Fruit fly (Drosophila melanogaster) whole organism, embryonic: ENCODE data around the gene CG44838.

Source experiments
- Adf1 ChIP-seq: fragments of 200-800 bp; sonication (Bioruptor generic); IDR thresholded peaks from 2 replicates; pipeline ENCODE4 v1.3.6; 2022; ENCODE audit warnings: missing biosample characterization, missing genetic modification characterization
- Aef1 ChIP-seq: fragments of 200-800 bp; sonication (Bioruptor generic); IDR thresholded peaks from 3 replicates; pipeline ENCODE4 v1.3.6; 2022; ENCODE audit warnings: missing biosample characterization, missing genetic modification characterization
- C15 ChIP-seq: fragments of 200-800 bp; sonication (Bioruptor generic); IDR thresholded peaks from 3 replicates; pipeline ENCODE4 v1.3.6; 2022; ENCODE audit warnings: missing biosample characterization, missing genetic modification characterization
- CG10366 ChIP-seq: fragments of 200-800 bp; sonication (Bioruptor generic); IDR thresholded peaks from 2 replicates; pipeline ENCODE4 v1.3.6; 2022; ENCODE audit warnings: missing biosample characterization, missing genetic modification characterization
- CG14441 ChIP-seq: fragments of 200-800 bp; sonication (Bioruptor generic); IDR thresholded peaks from 2 replicates; pipeline ENCODE4 v1.3.6; 2022; ENCODE audit warnings: missing biosample characterization, missing genetic modification characterization
- CG16779 ChIP-seq: fragments of 200-800 bp; sonication (Bioruptor generic); IDR thresholded peaks from 2 replicates; pipeline ENCODE4 v1.3.6; 2022; ENCODE audit warnings: missing biosample characterization, missing genetic modification characterization
- CG16813 ChIP-seq: fragments of 200-800 bp; sonication (Bioruptor generic); IDR thresholded peaks from 3 replicates; pipeline ENCODE4 v1.3.6; 2022; ENCODE audit warnings: missing biosample characterization, missing genetic modification characterization; ENCODE audit not compliant: partially characterized antibody
- CG17568 ChIP-seq: fragments of 200-800 bp; sonication (Bioruptor generic); optimal IDR thresholded peaks from 2 replicates; lab custom pipeline; 2018; ENCODE audit warnings: missing biosample characterization, mild to moderate bottlenecking, missing genetic modification characterization, moderate library complexity
- CG17802 ChIP-seq: fragments of 200-800 bp; sonication (Bioruptor generic); optimal IDR thresholded peaks from 2 replicates; lab custom pipeline; 2018; ENCODE audit warnings: missing biosample characterization, mild to moderate bottlenecking, missing genetic modification characterization, moderate library complexity
- CG18476 ChIP-seq: fragments of 200-800 bp; sonication (Bioruptor generic); optimal IDR thresholded peaks from 2 replicates; lab custom pipeline; 2016; ENCODE audit warnings: missing biosample characterization, mild to moderate bottlenecking, missing genetic modification characterization
- CG18764 ChIP-seq: fragments of 200-800 bp; sonication (Bioruptor generic); optimal IDR thresholded peaks from 3 replicates; lab custom pipeline; 2016; ENCODE audit warnings: missing biosample characterization, missing genetic modification characterization
- CG2678 ChIP-seq: fragments of 200-800 bp; sonication (Bioruptor generic); optimal IDR thresholded peaks from 3 replicates; lab custom pipeline; 2019; ENCODE audit warnings: missing biosample characterization, mild to moderate bottlenecking, missing genetic modification characterization, moderate library complexity
- CG34376 ChIP-seq: fragments of 200-800 bp; sonication (Bioruptor generic); optimal IDR thresholded peaks from 2 replicates; lab custom pipeline; 2018; ENCODE audit warnings: missing biosample characterization, mild to moderate bottlenecking, missing genetic modification characterization
- CG4360 ChIP-seq: fragments of 200-800 bp; sonication (Bioruptor generic); IDR thresholded peaks from 2 replicates; pipeline ENCODE4 v1.3.6; 2022; ENCODE audit warnings: missing biosample characterization, missing genetic modification characterization
- CG5245 ChIP-seq: fragments of 200-800 bp; sonication (Bioruptor generic); optimal IDR thresholded peaks from 3 replicates; lab custom pipeline; 2016; ENCODE audit warnings: missing biosample characterization, missing genetic modification characterization
- CG6683 ChIP-seq: fragments of 200-800 bp; sonication (Bioruptor generic); optimal IDR thresholded peaks from 2 replicates; lab custom pipeline; 2017; ENCODE audit warnings: missing biosample characterization, mild to moderate bottlenecking, missing genetic modification characterization, missing genetic modification reagents
- CG7556 ChIP-seq: fragments of 200-800 bp; sonication (Bioruptor generic); optimal IDR thresholded peaks from 2 replicates; lab custom pipeline; 2017; ENCODE audit warnings: missing biosample characterization, mild to moderate bottlenecking, missing genetic modification characterization
- CG7987 ChIP-seq: fragments of 200-800 bp; sonication (Bioruptor generic); optimal IDR thresholded peaks from 2 replicates; lab custom pipeline; 2018; ENCODE audit warnings: missing biosample characterization, mild to moderate bottlenecking, missing genetic modification characterization, moderate library complexity
- CG8281 ChIP-seq: fragments of 200-800 bp; sonication (Bioruptor generic); optimal IDR thresholded peaks from 2 replicates; lab custom pipeline; 2018; ENCODE audit warnings: missing biosample characterization, mild to moderate bottlenecking, missing genetic modification characterization, moderate library complexity
- CG8388 ChIP-seq: fragments of 200-800 bp; sonication (Bioruptor generic); optimal IDR thresholded peaks from 2 replicates; lab custom pipeline; 2019; ENCODE audit warnings: missing biosample characterization, mild to moderate bottlenecking, missing genetic modification characterization, moderate library complexity
- CG8924 ChIP-seq: fragments of 200-800 bp; optimal IDR thresholded peaks from 3 replicates; lab custom pipeline; 2019; ENCODE audit warnings: missing biosample characterization, mild to moderate bottlenecking, missing genetic modification characterization, moderate library complexity
- CG9817 ChIP-seq: fragments of 200-800 bp; sonication (Bioruptor generic); optimal IDR thresholded peaks from 2 replicates; lab custom pipeline; 2018; ENCODE audit warnings: missing biosample characterization, mild to moderate bottlenecking, missing genetic modification characterization, moderate library complexity
- CoRest ChIP-seq: fragments of 200-800 bp; sonication (Bioruptor generic); optimal IDR thresholded peaks from 3 replicates; lab custom pipeline; 2018; ENCODE audit warnings: missing biosample characterization, mild to moderate bottlenecking, missing genetic modification characterization, moderate library complexity
- D19A ChIP-seq: fragments of 200-800 bp; optimal IDR thresholded peaks from 3 replicates; lab custom pipeline; 2019; ENCODE audit warnings: missing biosample characterization, mild to moderate bottlenecking, missing genetic modification characterization, moderate library complexity
- HLHmδ ChIP-seq: fragments of 200-800 bp; sonication (Bioruptor generic); optimal IDR thresholded peaks from 2 replicates; lab custom pipeline; 2018; ENCODE audit warnings: missing biosample characterization, mild to moderate bottlenecking, missing genetic modification characterization, moderate library complexity
- Hr3 ChIP-seq: fragments of 200-800 bp; sonication (Bioruptor generic); optimal IDR thresholded peaks from 3 replicates; lab custom pipeline; 2016; ENCODE audit warnings: missing biosample characterization, missing genetic modification characterization
- Lhr ChIP-seq: fragments of 200-800 bp; sonication (Bioruptor generic); optimal IDR thresholded peaks from 3 replicates; lab custom pipeline; 2017; ENCODE audit warnings: mild to moderate bottlenecking, missing biosample characterization, missing genetic modification reagents, missing genetic modification characterization
- MESR4 ChIP-seq: fragments of 200-800 bp; sonication (Bioruptor generic); optimal IDR thresholded peaks from 2 replicates; lab custom pipeline; 2018; ENCODE audit warnings: missing biosample characterization, mild to moderate bottlenecking, missing genetic modification characterization, moderate library complexity
- NC2β ChIP-seq: fragments of 200-800 bp; sonication (Bioruptor generic); optimal IDR thresholded peaks from 2 replicates; lab custom pipeline; 2016; ENCODE audit warnings: missing biosample characterization, missing genetic modification characterization
- NK7.1 ChIP-seq: fragments of 200-800 bp; sonication (Bioruptor generic); optimal IDR thresholded peaks from 3 replicates; lab custom pipeline; 2016; ENCODE audit warnings: missing biosample characterization, missing genetic modification characterization
- Nf-YA ChIP-seq: fragments of 200-800 bp; sonication (Bioruptor generic); IDR thresholded peaks from 2 replicates; pipeline ENCODE4 v1.3.6; 2022; ENCODE audit warnings: missing biosample characterization, missing genetic modification characterization
- Tbp ChIP-seq: fragments of >200 bp; optimal IDR thresholded peaks from 2 replicates; lab custom pipeline; 2018; ENCODE audit warnings: missing biosample characterization, missing genetic modification characterization
- ac ChIP-seq: fragments of 200-800 bp; sonication (Bioruptor generic); optimal IDR thresholded peaks from 3 replicates; lab custom pipeline; 2017; ENCODE audit warnings: missing biosample characterization, mild to moderate bottlenecking, missing genetic modification characterization
- ase ChIP-seq: fragments of 200-800 bp; sonication (Bioruptor generic); IDR thresholded peaks from 3 replicates; pipeline ENCODE4 v1.3.6; 2022; ENCODE audit warnings: missing biosample characterization, missing genetic modification characterization
- az2 ChIP-seq: fragments of 200-800 bp; sonication (Bioruptor generic); optimal IDR thresholded peaks from 3 replicates; lab custom pipeline; 2016; ENCODE audit warnings: missing biosample characterization, missing genetic modification characterization
- cad ChIP-seq: fragments of >200 bp; optimal IDR thresholded peaks from 2 replicates; lab custom pipeline; 2017; ENCODE audit warnings: missing biosample characterization, missing genetic modification characterization
- croc ChIP-seq: fragments of 200-800 bp; sonication (Bioruptor generic); conservative IDR thresholded peaks from 3 replicates; pipeline ENCODE4 v1.3.6; 2022; ENCODE audit warnings: missing biosample characterization, missing genetic modification characterization
- gcm2 ChIP-seq: fragments of 200-800 bp; sonication (Bioruptor generic); optimal IDR thresholded peaks from 2 replicates; lab custom pipeline; 2016; ENCODE audit warnings: missing biosample characterization, missing genetic modification characterization
- grn ChIP-seq: fragments of 200-800 bp; sonication (Bioruptor generic); optimal IDR thresholded peaks from 3 replicates; lab custom pipeline; 2017; ENCODE audit warnings: missing biosample characterization, missing genetic modification characterization
- gro ChIP-seq: fragments of 200-800 bp; sonication (Bioruptor generic); optimal IDR thresholded peaks from 2 replicates; lab custom pipeline; 2016; ENCODE audit warnings: missing biosample characterization, missing genetic modification characterization
- jing ChIP-seq: fragments of 200-800 bp; sonication (Bioruptor generic); optimal IDR thresholded peaks from 2 replicates; lab custom pipeline; 2018; ENCODE audit warnings: missing biosample characterization, mild to moderate bottlenecking, missing genetic modification characterization
- ken ChIP-seq: fragments of 200-800 bp; sonication (Bioruptor generic); IDR thresholded peaks from 3 replicates; pipeline ENCODE4 v1.3.6; 2022; ENCODE audit warnings: missing biosample characterization, missing genetic modification characterization
- lmd ChIP-seq: fragments of 200-800 bp; sonication (Bioruptor generic); IDR thresholded peaks from 2 replicates; pipeline ENCODE4 v1.3.6; 2022; ENCODE audit warnings: missing biosample characterization, missing genetic modification characterization
- phol ChIP-seq: fragments of 200-800 bp; sonication (Bioruptor generic); optimal IDR thresholded peaks from 3 replicates; lab custom pipeline; 2018; ENCODE audit warnings: missing biosample characterization, mild to moderate bottlenecking, missing genetic modification characterization, moderate library complexity
- schlank ChIP-seq: fragments of 200-800 bp; sonication (Bioruptor generic); optimal IDR thresholded peaks from 2 replicates; lab custom pipeline; 2018; ENCODE audit warnings: missing biosample characterization, mild to moderate bottlenecking, missing genetic modification characterization
- sisA ChIP-seq: fragments of 200-800 bp; sonication (Bioruptor generic); IDR thresholded peaks from 2 replicates; pipeline ENCODE4 v1.3.6; 2022; ENCODE audit warnings: missing biosample characterization, missing genetic modification characterization
- sr ChIP-seq: fragments of 200-800 bp; sonication (Bioruptor generic); IDR thresholded peaks from 3 replicates; pipeline ENCODE4 v1.3.6; 2022; ENCODE audit warnings: missing biosample characterization, missing genetic modification characterization
- tap ChIP-seq: fragments of 200-800 bp; optimal IDR thresholded peaks from 3 replicates; lab custom pipeline; 2019; ENCODE audit warnings: missing biosample characterization, mild to moderate bottlenecking, missing genetic modification characterization, moderate library complexity
- z ChIP-seq: fragments of 200-800 bp; sonication (Bioruptor generic); IDR thresholded peaks from 3 replicates; pipeline ENCODE4 v1.3.6; 2022; ENCODE audit warnings: missing biosample characterization, missing genetic modification characterization
- zen ChIP-seq: fragments of 200-800 bp; sonication (Bioruptor generic); optimal IDR thresholded peaks from 3 replicates; lab custom pipeline; 2018; ENCODE audit warnings: missing biosample characterization, mild to moderate bottlenecking, missing genetic modification characterization, moderate library complexity
- zen2 ChIP-seq: fragments of 200-800 bp; sonication (Bioruptor generic); IDR thresholded peaks from 3 replicates; pipeline ENCODE4 v1.3.6; 2022; ENCODE audit warnings: missing biosample characterization, missing genetic modification characterization; ENCODE audit not compliant: partially characterized antibody

The CG44838 gene

DNA sequence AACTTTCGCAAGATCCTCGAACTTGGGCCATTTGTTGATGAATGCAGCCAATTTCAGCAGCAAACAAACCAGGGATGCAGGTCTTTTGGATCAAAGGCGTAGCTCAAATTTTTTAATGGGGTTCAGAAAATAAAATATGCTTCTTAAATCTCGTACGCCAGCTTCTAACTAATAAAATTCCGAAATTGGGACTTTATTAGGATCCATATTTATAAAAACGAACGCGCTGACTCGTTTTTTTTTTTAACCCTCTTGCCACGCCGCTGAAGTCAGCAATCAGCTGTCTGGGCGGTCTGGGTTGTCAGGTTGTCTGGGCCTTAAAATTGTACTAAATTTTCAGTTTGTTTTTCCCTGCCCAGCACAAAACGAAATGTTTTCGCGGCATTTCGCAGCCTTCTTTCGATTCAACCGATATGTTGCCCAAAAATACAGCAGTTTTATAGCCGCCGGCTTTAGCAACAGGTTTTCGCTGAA is 3.2 kb upstream of the CG44838 start, which contains the start of gene CG3437 (continued):
- TF ChIP-seq ac (GFP tag; lab: Kevin White, UChicago), result peak; percentile 96
- TF ChIP-seq Adf1 (GFP tag; lab: Robert Waterston, UW), result peak; percentile 90
- TF ChIP-seq zen2 (GFP tag; lab: Robert Waterston, UW), result no peak
- TF ChIP-seq Hr3 (GFP tag; lab: Kevin White, UChicago), result peak; percentile 98
- 0 out of 3 replicates have a peak, but pooled peaks have one; percentile 38 for TF ChIP-seq CG16813 (GFP tag; lab: Robert Waterston, UW)
- TF ChIP-seq Tbp (GFP tag; lab: Kevin White, UChicago), result no peak
- peak; percentile 99 for TF ChIP-seq ase (GFP tag; lab: Robert Waterston, UW)
- TF ChIP-seq CG34376 (GFP tag; lab: Kevin White, UChicago), result peak; percentile 99
- TF ChIP-seq CG14441 (GFP tag; lab: Robert Waterston, UW), result peak; percentile 100
- peak; percentile 97 for TF ChIP-seq CG8388 (GFP tag; lab: Kevin White, UChicago)
- peak; percentile 98 for TF ChIP-seq sr (GFP tag; lab: Robert Waterston, UW)
- no peak for TF ChIP-seq cad (GFP tag; lab: Kevin White, UChicago)
- TF ChIP-seq CG9817 (tag; lab: Kevin White, UChicago), result peak; percentile 99
- TF ChIP-seq CG8924 (tag; lab: Kevin White, UChicago), result peak; percentile 96
- peak; percentile 97 for TF ChIP-seq jing (GFP tag; lab: Kevin White, UChicago)
- TF ChIP-seq z (GFP tag; lab: Robert Waterston, UW), result peak; percentile 82
- TF ChIP-seq CG8281 (tag; lab: Kevin White, UChicago), result peak; percentile 93
- peak; percentile 100 for TF ChIP-seq phol
- peak; percentile 97 for TF ChIP-seq CG5245 (GFP tag; lab: Kevin White, UChicago)
- peak; percentile 97 for TF ChIP-seq CG6683
- peak; percentile 98 for TF ChIP-seq gro (GFP tag; lab: Kevin White, UChicago)
- TF ChIP-seq CoRest (tag; lab: Kevin White, UChicago), result peak; percentile 99
- peak; percentile 98 for TF ChIP-seq CG7556 (GFP tag; lab: Kevin White, UChicago)
- TF ChIP-seq CG4360 (GFP tag; lab: Robert Waterston, UW), result peak; percentile 91
- TF ChIP-seq D19A (tag; lab: Kevin White, UChicago), result peak; percentile 85
- TF ChIP-seq ken (GFP tag; lab: Robert Waterston, UW), result peak; percentile 99
- peak; percentile 98 for TF ChIP-seq CG18476 (GFP tag; lab: Kevin White, UChicago)
- TF ChIP-seq HLHmδ (GFP tag; lab: Kevin White, UChicago), result no peak
- peak; percentile 99 for TF ChIP-seq Aef1 (GFP tag; lab: Robert Waterston, UW)
- peak; percentile 96 for TF ChIP-seq schlank (tag; lab: Kevin White, UChicago)
- peak; percentile 99 for TF ChIP-seq az2
- peak; percentile 99 for TF ChIP-seq lmd (GFP tag; lab: Robert Waterston, UW)
- peak; percentile 94 for TF ChIP-seq tap (tag; lab: Kevin White, UChicago)
- TF ChIP-seq CG18764 (GFP tag; lab: Kevin White, UChicago), result peak; percentile 97
- TF ChIP-seq Nf-YA, result peak; percentile 98
- TF ChIP-seq CG17568, result peak; percentile 98
- TF ChIP-seq NC2β (GFP tag; lab: Kevin White, UChicago), result peak; percentile 97
- TF ChIP-seq CG2678, result peak; percentile 99
- peak; percentile 97 for TF ChIP-seq gcm2 (GFP tag; lab: Kevin White, UChicago)
- peak; percentile 95 for TF ChIP-seq Lhr
- TF ChIP-seq sisA (GFP tag; lab: Robert Waterston, UW), result peak; percentile 99
- peak; percentile 99 for TF ChIP-seq zen (tag; lab: Kevin White, UChicago)
- TF ChIP-seq C15 (GFP tag; lab: Robert Waterston, UW), result peak; percentile 98
- peak; percentile 98 for TF ChIP-seq NK7.1 (GFP tag; lab: Kevin White, UChicago)
- peak; percentile 99 for TF ChIP-seq CG16779
- peak; percentile 84 for TF ChIP-seq MESR4 (GFP tag; lab: Kevin White, UChicago)
- peak; percentile 98 for TF ChIP-seq croc (GFP tag; lab: Robert Waterston, UW)
- peak; percentile 80 for TF ChIP-seq grn (GFP tag; lab: Kevin White, UChicago)
- peak; percentile 99 for TF ChIP-seq CG10366 (GFP tag; lab: Robert Waterston, UW)
- TF ChIP-seq CG17802, result peak; percentile 93
- TF ChIP-seq CG7987 (GFP tag; lab: Kevin White, UChicago), result peak; percentile 97
